Worm (Caenorhabditis elegans): Measurements from ENCODE around the gene mcm-2.

DNA sequence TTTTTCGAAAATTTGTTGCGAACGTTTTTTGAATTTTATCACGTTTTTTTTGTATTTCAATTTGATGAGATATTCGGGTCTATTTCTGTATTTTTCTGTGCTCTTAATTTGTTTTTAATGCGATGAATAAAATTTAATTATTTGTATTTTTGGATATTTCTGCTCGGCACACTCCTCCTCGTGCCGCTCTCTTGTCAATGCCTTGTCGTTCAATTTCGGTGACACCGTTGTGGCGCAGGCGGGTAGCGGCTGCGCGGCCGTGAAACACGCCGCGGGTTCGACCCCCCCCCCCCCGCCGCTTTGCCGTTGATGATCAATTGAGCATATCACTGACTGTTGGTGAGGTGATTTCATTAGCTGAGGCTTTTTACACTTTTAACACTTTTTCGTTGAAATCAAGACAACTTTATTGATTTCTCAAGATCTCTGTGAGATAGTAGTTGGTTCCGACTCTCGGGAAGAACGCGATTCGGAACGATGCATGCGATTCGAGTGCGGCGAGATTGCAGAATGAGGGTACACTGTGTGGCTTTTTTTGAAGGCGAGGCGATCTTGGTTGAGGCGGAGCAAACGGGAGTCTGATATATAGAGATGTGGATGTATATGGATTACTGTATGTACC is 45.7 kb downstream of the mcm-2 start:
- TF ChIP-seq aly-2 (tag; optimal IDR thresholded peaks at IDR 0.05) (no peak), nhr-77 (tag; optimal IDR thresholded peaks at IDR 0.05) (no peak), elt-3 (tag; optimal IDR thresholded peaks at IDR 0.05) (no peak), nhr-12 (tag; optimal IDR thresholded peaks at IDR 0.05) (no peak), nhr-25 (tag; optimal IDR thresholded peaks at IDR 0.05) (peak; percentile 40), crh-2 (tag; optimal IDR thresholded peaks at IDR 0.05) (peak; percentile 44), ztf-11 (tag; optimal IDR thresholded peaks at IDR 0.05) (no peak)

All from whole organism, L2 larva.